Fruit fly (Drosophila melanogaster): ENCODE measurements around the gene CG8219.

- TF ChIP-seq CG8765 (GFP tag; IDR thresholded peaks at IDR 0.05) (no peak), CG2120 (GFP tag; optimal IDR thresholded peaks at IDR 0.05) (no peak), Hr51 (GFP tag; optimal IDR thresholded peaks at IDR 0.05) (no peak), CG7987 (GFP tag; optimal IDR thresholded peaks at IDR 0.05) (no peak), HLH54F (GFP tag; optimal IDR thresholded peaks at IDR 0.05) (no peak), tup (GFP tag; optimal IDR thresholded peaks at IDR 0.05) (no peak), zf30C (GFP tag; optimal IDR thresholded peaks at IDR 0.05) (no peak), ttk (GFP tag; IDR thresholded peaks at IDR 0.05) (no peak), tx (GFP tag; optimal IDR thresholded peaks at IDR 0.05) (no peak), tin (GFP tag; optimal IDR thresholded peaks at IDR 0.05) (no peak), trh (GFP tag; optimal IDR thresholded peaks at IDR 0.05) (no peak), Elba2 (GFP tag; optimal IDR thresholded peaks at IDR 0.05) (no peak), CG14050 (GFP tag; IDR thresholded peaks at IDR 0.05) (no peak)
These were observed 33.0 kb downstream of the CG8219 start, which contains the start of gene BG642312 for dm6 chr3L:6233281-6233680.
